Fruit fly (Drosophila melanogaster): ENCODE results near the gene Gyc88E.

DNA sequence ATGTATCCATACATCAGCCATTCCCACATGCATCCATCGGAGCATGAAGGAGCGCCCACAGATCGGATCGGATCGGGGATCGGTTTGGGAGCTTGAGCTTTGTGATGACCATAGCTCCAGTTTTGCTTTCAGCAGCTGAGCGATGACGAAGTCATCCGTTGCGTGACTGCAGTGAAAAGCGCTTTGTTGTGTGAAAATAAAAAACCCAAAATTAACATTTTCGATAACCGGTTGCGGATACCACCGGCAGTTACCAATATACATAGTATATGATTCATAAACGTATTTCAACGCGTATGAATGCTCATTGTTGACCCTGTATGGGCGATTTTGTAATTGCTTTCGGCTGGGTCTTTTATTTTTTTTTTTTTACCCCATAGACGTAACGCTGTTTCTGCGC lies 55.0 kb downstream of the Gyc88E start:
- TF ChIP-seq psq (optimal IDR thresholded peaks at IDR 0.05) (no peak), h (optimal IDR thresholded peaks at IDR 0.05) (no peak), Sin3A (optimal IDR thresholded peaks at IDR 0.05) (no peak), insv (optimal IDR thresholded peaks at IDR 0.05) (no peak), ttk (optimal IDR thresholded peaks at IDR 0.05) (no peak), Myc (optimal IDR thresholded peaks at IDR 0.05) (no peak)
